Fruit fly (Drosophila melanogaster): ENCODE results near the gene CG13251.
A peak's percentile ranks its signal among the peaks of the same experiment; 100 is the strongest.

CG13251 gene

dm6 chr3L:20595834-20596233 lies 41.2 kb upstream of the CG13251 start (continued):
- TF ChIP-seq chm (GFP tag; IDR thresholded peaks at IDR 0.05) = no peak
- TF ChIP-seq CG8944 (GFP tag; optimal IDR thresholded peaks at IDR 0.05) = no peak
- no peak for TF ChIP-seq CG7271 (tag; optimal IDR thresholded peaks at IDR 0.05)
- no peak for TF ChIP-seq CG11696 (GFP tag; IDR thresholded peaks at IDR 0.05)
- TF ChIP-seq CG31441 (GFP tag; IDR thresholded peaks at IDR 0.05) = peak; percentile 32; the same call in 1 of the 2 replicates
- TF ChIP-seq bsh (GFP tag; optimal IDR thresholded peaks at IDR 0.05) = no peak
- no peak for TF ChIP-seq org-1 (GFP tag; optimal IDR thresholded peaks at IDR 0.05)
- no peak for TF ChIP-seq wdn (GFP tag; IDR thresholded peaks at IDR 0.05)
- TF ChIP-seq ATbp (GFP tag; optimal IDR thresholded peaks at IDR 0.05) = no peak
- TF ChIP-seq CG10274 (GFP tag; optimal IDR thresholded peaks at IDR 0.05) = no peak

- TF ChIP-seq YL-1 (GFP tag; optimal IDR thresholded peaks at IDR 0.05) (no peak), Deaf1 (tag; optimal IDR thresholded peaks at IDR 0.05) (no peak), CG17912 (GFP tag; optimal IDR thresholded peaks at IDR 0.05) (no peak), sr (GFP tag; IDR thresholded peaks at IDR 0.05) (no peak), NfI (GFP tag; optimal IDR thresholded peaks at IDR 0.05) (no peak), br (optimal IDR thresholded peaks at IDR 0.05) (no peak), zf30C (GFP tag; optimal IDR thresholded peaks at IDR 0.05) (no peak), fru (optimal IDR thresholded peaks at IDR 0.05) (no peak), ase (GFP tag; IDR thresholded peaks at IDR 0.05) (peak; percentile 42; the same call in 1 of the 3 replicates), corto (GFP tag; optimal IDR thresholded peaks at IDR 0.05) (peak; percentile 85), CG7271 (tag; optimal IDR thresholded peaks at IDR 0.05) (peak; percentile 89), B-H2 (GFP tag; optimal IDR thresholded peaks at IDR 0.05) (no peak), Oaz (GFP tag; IDR thresholded peaks at IDR 0.05) (no peak), HHEX (GFP tag; optimal IDR thresholded peaks at IDR 0.05) (no peak), CG2199 (GFP tag; IDR thresholded peaks at IDR 0.05) (no peak), CG7745 (tag; optimal IDR thresholded peaks at IDR 0.05) (no peak), CG16779 (GFP tag; IDR thresholded peaks at IDR 0.05) (no peak), Dip3 (GFP tag; optimal IDR thresholded peaks at IDR 0.05) (no peak), trem (tag; optimal IDR thresholded peaks at IDR 0.05) (peak; percentile 25), Nf-YA (GFP tag; IDR thresholded peaks at IDR 0.05) (no peak), BEAF-32 (GFP tag; optimal IDR thresholded peaks at IDR 0.05) (no peak), CG15269 (tag; optimal IDR thresholded peaks at IDR 0.05) (peak; percentile 55), CG14014 (GFP tag; IDR thresholded peaks at IDR 0.05) (no peak), Awh (GFP tag; IDR thresholded peaks at IDR 0.05) (no peak), CG10543 (GFP tag; optimal IDR thresholded peaks at IDR 0.05) (no peak), crc (GFP tag; optimal IDR thresholded peaks at IDR 0.05) (no peak), z (GFP tag; IDR thresholded peaks at IDR 0.05) (no peak), CG7839 (tag; optimal IDR thresholded peaks at IDR 0.05) (peak; percentile 68), Xrp1 (GFP tag; IDR thresholded peaks at IDR 0.05) (peak; percentile 70; the same call in 1 of the 2 replicates), Ada2b (GFP tag; IDR thresholded peaks at IDR 0.05) (peak; percentile 48; the same call in 1 of the 2 replicates), kni (GFP tag; optimal IDR thresholded peaks at IDR 0.05) (no peak), CG11456 (GFP tag; IDR thresholded peaks at IDR 0.05) (no peak), CG10366 (GFP tag; IDR thresholded peaks at IDR 0.05) (peak; percentile 24), ato (GFP tag; IDR thresholded peaks at IDR 0.05; ENCODE audit: partially characterized antibody) (no peak), Fer2 (tag; optimal IDR thresholded peaks at IDR 0.05) (no peak), lbe (GFP tag; optimal IDR thresholded peaks at IDR 0.05) (peak; percentile 85), fd96Cb (tag; optimal IDR thresholded peaks at IDR 0.05) (peak; percentile 45), ftz-f1 (GFP tag; optimal IDR thresholded peaks at IDR 0.05) (no peak), E2f2 (GFP tag; IDR thresholded peaks at IDR 0.05) (0 out of 2 replicates have a peak, but pooled peaks have one; percentile 22), CG43689 (GFP tag; IDR thresholded peaks at IDR 0.05) (no peak), sob (GFP tag; IDR thresholded peaks at IDR 0.05) (no peak), CG13624 (GFP tag; optimal IDR thresholded peaks at IDR 0.05) (no peak), sug (tag; optimal IDR thresholded peaks at IDR 0.05) (no peak)
Observed at dm6 chr3L:20600644-20601043, 36.4 kb upstream of the CG13251 start.
